Fruit fly (Drosophila melanogaster) whole organism, wandering third instar larva: ENCODE results near the gene mRpL20.
A peak's percentile ranks its signal among the peaks of the same experiment; 100 is the strongest.

Source experiments
- Abd-B ChIP-seq: fragments of >200 bp; optimal IDR thresholded peaks from 2 replicates; lab custom pipeline; 2017; ENCODE audit warnings: missing biosample characterization, missing genetic modification characterization
- CG32264 ChIP-seq: fragments of 200-800 bp; sonication (Bioruptor generic); optimal IDR thresholded peaks from 2 replicates; lab custom pipeline; 2016; ENCODE audit warnings: missing biosample characterization, missing genetic modification characterization
- CG9705 ChIP-seq: fragments of 200-800 bp; sonication (Bioruptor generic); optimal IDR thresholded peaks from 2 replicates; lab custom pipeline; 2018; ENCODE audit warnings: missing biosample characterization, mild to moderate bottlenecking, missing genetic modification characterization
- CrebA ChIP-seq: fragments of 200-800 bp; sonication (Bioruptor generic); optimal IDR thresholded peaks from 2 replicates; lab custom pipeline; 2016; ENCODE audit warnings: missing biosample characterization, mild to moderate bottlenecking, missing genetic modification characterization, borderline replicate concordance
- Dfd ChIP-seq: fragments of >200 bp; optimal IDR thresholded peaks from 2 replicates; lab custom pipeline; 2017; ENCODE audit warnings: missing biosample characterization, missing genetic modification characterization
- Dif ChIP-seq: fragments of 200-275, 200-300 bp; sonication (Bioruptor generic); optimal IDR thresholded peaks from 2 replicates; lab custom pipeline; 2018; ENCODE audit warnings: missing biosample characterization, missing genetic modification characterization; ENCODE audit not compliant: partially characterized antibody
- GATAd ChIP-seq: sonication (Bioruptor generic); optimal IDR thresholded peaks from 2 replicates; lab custom pipeline; 2016; ENCODE audit warnings: missing biosample characterization, missing genetic modification characterization
- HLH106 ChIP-seq: fragments of 200-800 bp; optimal IDR thresholded peaks from 3 replicates; lab custom pipeline; 2019; ENCODE audit warnings: missing biosample characterization, mild to moderate bottlenecking, missing genetic modification characterization, moderate library complexity
- Hnf4 ChIP-seq: fragments of 200-800 bp; sonication (Bioruptor generic); optimal IDR thresholded peaks from 2 replicates; lab custom pipeline; 2016; ENCODE audit warnings: missing biosample characterization, mild to moderate bottlenecking, missing genetic modification characterization
- Hr78 ChIP-seq: fragments of >200 bp; optimal IDR thresholded peaks from 2 replicates; lab custom pipeline; 2017; ENCODE audit warnings: missing biosample characterization, missing genetic modification characterization
- Hr83 ChIP-seq: fragments of 200-300 bp; sonication (Bioruptor generic); optimal IDR thresholded peaks from 2 replicates; lab custom pipeline; 2016; ENCODE audit warnings: missing biosample characterization, mild to moderate bottlenecking, missing genetic modification characterization, moderate library complexity; ENCODE audit not compliant: poor library complexity, severe bottlenecking
- Jra ChIP-seq: sonication (Bioruptor generic); optimal IDR thresholded peaks from 2 replicates; lab custom pipeline; 2016; ENCODE audit warnings: missing biosample characterization, missing genetic modification characterization
- Mio ChIP-seq: sonication (Bioruptor generic); optimal IDR thresholded peaks from 2 replicates; lab custom pipeline; 2016; ENCODE audit warnings: missing biosample characterization, missing genetic modification characterization
- Myc ChIP-seq: fragments of >200 bp; optimal IDR thresholded peaks from 2 replicates; lab custom pipeline; 2017
- N ChIP-seq: fragments of >200 bp; optimal IDR thresholded peaks from 2 replicates; lab custom pipeline; 2018; ENCODE audit warnings: missing biosample characterization, missing external identifiers, missing genetic modification characterization
- OdsH ChIP-seq: fragments of 200-800 bp; sonication (Bioruptor generic); optimal IDR thresholded peaks from 2 replicates; lab custom pipeline; 2016; ENCODE audit warnings: missing biosample characterization, mild to moderate bottlenecking, missing genetic modification characterization
- Rel ChIP-seq, 2 experiments: fragments of 200-800 bp; sonication (Bioruptor generic) in 1 of 2; optimal IDR thresholded peaks; 2 replicates in 1 of 2; 3 replicates in 1 of 2; lab custom pipeline; 2016 to 2019; ENCODE audit warnings: mild to moderate bottlenecking in 2 of 2, missing biosample characterization in 2 of 2, missing genetic modification characterization in 2 of 2, moderate library complexity in 1 of 2
- Sp1 ChIP-seq: fragments of 200-800 bp; sonication (Bioruptor generic); optimal IDR thresholded peaks from 3 replicates; lab custom pipeline; 2019; ENCODE audit warnings: missing biosample characterization, mild to moderate bottlenecking, missing genetic modification characterization, moderate library complexity
- Vsx2 ChIP-seq: fragments of 200-300, 225-300 bp; sonication (Bioruptor generic); optimal IDR thresholded peaks from 2 replicates; lab custom pipeline; 2018; ENCODE audit warnings: missing biosample characterization, missing genetic modification characterization; ENCODE audit not compliant: partially characterized antibody
- br ChIP-seq: fragments of 200-800 bp; sonication (Bioruptor generic); optimal IDR thresholded peaks from 2 replicates; lab custom pipeline; 2016; ENCODE audit warnings: missing biosample characterization, missing genetic modification characterization
- brk ChIP-seq: fragments of 200-800 bp; sonication (Bioruptor generic); optimal IDR thresholded peaks from 2 replicates; lab custom pipeline; 2016; ENCODE audit warnings: missing biosample characterization, mild to moderate bottlenecking, missing genetic modification characterization
- dl ChIP-seq, 2 experiments: fragments of 175-275, 200-275 bp in 1 of 2; fragments of 200-275 bp in 1 of 2; sonication (Bioruptor generic); optimal IDR thresholded peaks; lab custom pipeline; 2018; ENCODE audit warnings: mild to moderate bottlenecking in 2 of 2, missing biosample characterization in 2 of 2, missing genetic modification characterization in 2 of 2, moderate library complexity in 2 of 2; ENCODE audit not compliant: partially characterized antibody in 2 of 2, insufficient read depth in 1 of 2
- dmrt93B ChIP-seq: fragments of 200-800 bp; sonication (Bioruptor generic); optimal IDR thresholded peaks from 2 replicates; lab custom pipeline; 2018; ENCODE audit warnings: missing biosample characterization, mild to moderate bottlenecking, missing genetic modification characterization
- dsf ChIP-seq: sonication (Bioruptor generic); optimal IDR thresholded peaks from 2 replicates; lab custom pipeline; 2016; ENCODE audit warnings: missing biosample characterization, missing genetic modification characterization, borderline replicate concordance
- ey ChIP-seq: fragments of 200-800 bp; sonication (Bioruptor generic); optimal IDR thresholded peaks from 2 replicates; lab custom pipeline; 2016; ENCODE audit warnings: missing biosample characterization, missing genetic modification characterization
- foxo ChIP-seq, 2 experiments: fragments of 200-800 bp; sonication (Bioruptor generic); optimal IDR thresholded peaks; 2 replicates in 1 of 2; 3 replicates in 1 of 2; lab custom pipeline; 2016 to 2017; ENCODE audit warnings: missing biosample characterization in 2 of 2, missing genetic modification characterization in 2 of 2
- fru ChIP-seq: fragments of 200-800 bp; sonication (Bioruptor generic); optimal IDR thresholded peaks from 3 replicates; lab custom pipeline; 2016; ENCODE audit warnings: missing biosample characterization, mild to moderate bottlenecking, missing genetic modification characterization
- h ChIP-seq: fragments of 200-800 bp; sonication (Bioruptor generic); optimal IDR thresholded peaks from 3 replicates; lab custom pipeline; 2016; ENCODE audit warnings: missing biosample characterization, mild to moderate bottlenecking, missing genetic modification characterization
- jim ChIP-seq: fragments of 175-275, 200-325 bp; sonication (Bioruptor generic); optimal IDR thresholded peaks from 2 replicates; lab custom pipeline; 2016; ENCODE audit warnings: missing biosample characterization, mild to moderate bottlenecking, missing genetic modification characterization
- lola ChIP-seq: fragments of >200 bp; optimal IDR thresholded peaks from 2 replicates; lab custom pipeline; 2017; ENCODE audit warnings: missing biosample characterization, missing genetic modification characterization
- pan ChIP-seq: fragments of >200 bp; optimal IDR thresholded peaks from 2 replicates; lab custom pipeline; 2017
- psq ChIP-seq: fragments of 200-800 bp; sonication (Bioruptor generic); optimal IDR thresholded peaks from 3 replicates; lab custom pipeline; 2017; ENCODE audit warnings: missing biosample characterization, mild to moderate bottlenecking, missing genetic modification characterization, moderate library complexity
- rgr ChIP-seq: fragments of 200-800 bp; sonication (Bioruptor generic); optimal IDR thresholded peaks from 3 replicates; lab custom pipeline; 2016; ENCODE audit warnings: missing biosample characterization, mild to moderate bottlenecking, missing genetic modification characterization
- sage ChIP-seq: fragments of 200-800 bp; sonication (Bioruptor generic); optimal IDR thresholded peaks from 2 replicates; lab custom pipeline; 2016; ENCODE audit warnings: missing biosample characterization, mild to moderate bottlenecking, missing genetic modification characterization
- sv ChIP-seq: fragments of 200-800 bp; sonication (Bioruptor generic); optimal IDR thresholded peaks from 3 replicates; lab custom pipeline; 2016; ENCODE audit warnings: missing biosample characterization, missing genetic modification characterization
- tai ChIP-seq: sonication (Bioruptor generic); optimal IDR thresholded peaks from 2 replicates; lab custom pipeline; 2016; ENCODE audit warnings: missing biosample characterization, missing genetic modification characterization
- usp ChIP-seq: fragments of >200 bp; optimal IDR thresholded peaks from 2 replicates; lab custom pipeline; 2017; ENCODE audit warnings: missing biosample characterization, missing genetic modification characterization
- woc ChIP-seq: sonication (Bioruptor generic); optimal IDR thresholded peaks from 2 replicates; lab custom pipeline; 2016; ENCODE audit warnings: missing biosample characterization, mild to moderate bottlenecking, missing genetic modification characterization

Gene mRpL20

dm6 chr3L:13017803-13018324 is at the start of gene mRpL20, which contains the start of gene Icmt:
mRpL20 (minus strand) TSS chr3L:13017867.
Icmt (plus strand) TSS chr3L:13018266.
- TF ChIP-seq ey (GFP tag; lab: Kevin White, UChicago) (peak; percentile 69), CG32264 (GFP tag; lab: Kevin White, UChicago) (peak; percentile 51), jim (no peak), brk (peak; percentile 83), N (GFP tag; lab: Kevin White, UChicago) (no peak), dsf (GFP tag; lab: Kevin White, UChicago) (peak; percentile 83), sv (GFP tag; lab: Kevin White, UChicago) (peak; percentile 76), GATAd (GFP tag; lab: Kevin White, UChicago) (peak; percentile 51), psq (GFP tag; lab: Kevin White, UChicago) (peak; percentile 93), CG9705 (GFP tag; lab: Kevin White, UChicago) (peak; percentile 75), pan (no peak), dl (GFP tag; optimal IDR thresholded peaks at IDR 0.05; lab: Kevin White, UChicago; ENCODE audit: insufficient read depth in 1 of 2, partially characterized antibody in 2 of 2) (no peak), HLH106 (peak; percentile 97), OdsH (GFP tag; lab: Kevin White, UChicago) (peak; percentile 93), fru (GFP tag; lab: Kevin White, UChicago) (peak; percentile 89), Vsx2 (GFP tag; lab: Kevin White, UChicago) (no peak), Abd-B (GFP tag; lab: Kevin White, UChicago) (no peak), Dfd (GFP tag; lab: Kevin White, UChicago) (peak; percentile 79), Rel (GFP tag; optimal IDR thresholded peaks at IDR 0.05; lab: Kevin White, UChicago) (peak; percentile 3), Rel (tag; optimal IDR thresholded peaks at IDR 0.05; lab: Kevin White, UChicago) (peak; percentile 85), Sp1 (GFP tag; lab: Kevin White, UChicago) (peak; percentile 97), Jra (GFP tag; lab: Kevin White, UChicago) (peak; percentile 84), sage (GFP tag; lab: Kevin White, UChicago) (peak; percentile 76), Myc (lab: Kevin White, UChicago) (no peak), Dif (GFP tag; lab: Kevin White, UChicago) (no peak), dmrt93B (GFP tag; lab: Kevin White, UChicago) (peak; percentile 77), rgr (GFP tag; lab: Kevin White, UChicago) (peak; percentile 94), usp (GFP tag; lab: Kevin White, UChicago) (no peak), Hr83 (peak; percentile 55), CrebA (GFP tag; lab: Kevin White, UChicago) (no peak), foxo (GFP tag; optimal IDR thresholded peaks at IDR 0.05; lab: Kevin White, UChicago) (peak in 1 of 2 experiments; percentile 97), br (GFP tag; lab: Kevin White, UChicago) (peak; percentile 71), woc (peak; percentile 72), Mio (GFP tag; lab: Kevin White, UChicago) (no peak), h (GFP tag; lab: Kevin White, UChicago) (peak; percentile 89), lola (no peak), Hr78 (GFP tag; lab: Kevin White, UChicago) (no peak), Hnf4 (GFP tag; lab: Kevin White, UChicago) (peak; percentile 93), tai (peak; percentile 89)
- TF ChIP-seq, all 38 proteins: peak for 25

- TF ChIP-seq CG32264 (GFP tag; lab: Kevin White, UChicago) (no peak), lola (no peak), Vsx2 (GFP tag; lab: Kevin White, UChicago) (no peak), ey (GFP tag; lab: Kevin White, UChicago) (no peak), Rel (GFP tag; optimal IDR thresholded peaks at IDR 0.05; lab: Kevin White, UChicago) (no peak), Rel (tag; optimal IDR thresholded peaks at IDR 0.05; lab: Kevin White, UChicago) (no peak), fru (GFP tag; lab: Kevin White, UChicago) (no peak), dmrt93B (GFP tag; lab: Kevin White, UChicago) (no peak), Mio (GFP tag; lab: Kevin White, UChicago) (no peak), dl (GFP tag; optimal IDR thresholded peaks at IDR 0.05; lab: Kevin White, UChicago; ENCODE audit: insufficient read depth in 1 of 2, partially characterized antibody in 2 of 2) (no peak), rgr (GFP tag; lab: Kevin White, UChicago) (no peak), Hnf4 (GFP tag; lab: Kevin White, UChicago) (no peak), pan (no peak), CrebA (GFP tag; lab: Kevin White, UChicago) (no peak), br (GFP tag; lab: Kevin White, UChicago) (no peak), usp (GFP tag; lab: Kevin White, UChicago) (no peak), Hr83 (no peak), psq (GFP tag; lab: Kevin White, UChicago) (no peak)
Measured at dm6 chr3L:13066220-13066619, 48.6 kb upstream of the mRpL20 start.
